Worm (Caenorhabditis elegans) whole organism, L4/young adult: ENCODE measurements around the gene Y22D7AL.9.

Source experiments
- W03F9.2 ChIP-seq: fragments of 150-350 bp; optimal IDR thresholded peaks from 2 replicates; lab custom pipeline; 2014; ENCODE audit warnings: missing biosample characterization, missing genetic modification characterization
- him-1 ChIP-seq: sonication (generic microtip); optimal IDR thresholded peaks from 2 replicates; lab custom pipeline; 2016; ENCODE audit warnings: missing genotype, missing genetic modification reagents, missing genetic modification characterization, missing compliant biosample characterization

DNA sequence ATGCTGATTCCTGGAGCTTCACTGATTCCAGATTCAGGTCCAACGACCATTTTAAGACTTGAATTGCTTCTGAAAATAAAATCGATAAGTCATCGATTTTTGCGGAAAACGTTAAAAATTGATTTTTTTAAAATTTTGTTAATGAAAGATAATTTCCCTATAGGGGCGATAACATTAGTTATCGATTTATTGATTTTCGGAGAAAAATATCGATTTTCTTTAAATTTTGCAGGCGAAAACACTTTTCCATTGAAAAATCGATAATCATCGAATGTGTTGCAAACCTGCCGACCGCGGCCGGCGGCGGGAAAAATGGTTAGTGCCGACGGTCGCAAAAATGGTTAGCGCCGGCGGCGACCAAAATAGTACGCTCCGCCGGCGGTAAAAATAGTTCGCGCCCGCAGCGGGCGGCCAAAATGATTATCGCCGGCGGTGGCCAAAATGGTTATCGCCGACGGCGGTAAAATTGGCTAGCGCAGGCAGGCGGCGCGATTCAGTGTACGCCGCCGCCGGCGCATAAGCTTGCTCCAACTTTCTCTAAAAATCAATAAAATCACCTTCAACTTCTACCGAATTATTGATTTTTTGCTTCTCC lies 762 bp downstream of the Y22D7AL.9 start:
- TF ChIP-seq him-1 (tag; lab: Kevin White, UChicago) (no peak), W03F9.2 (tag; lab: Kevin White, UChicago) (no peak)
